Fruit fly (Drosophila melanogaster) whole organism, prepupa: ENCODE measurements around the gene dtn.

Experiments
- Blimp-1 ChIP-seq: fragments of 200-800 bp; sonication (Bioruptor generic); optimal IDR thresholded peaks from 3 replicates; lab custom pipeline; 2017; ENCODE audit warnings: missing biosample characterization, missing genetic modification characterization, mild to moderate bottlenecking, moderate library complexity, missing genetic modification reagents
- CG10631 ChIP-seq: fragments of 200-800 bp; sonication (Bioruptor generic); optimal IDR thresholded peaks from 2 replicates; lab custom pipeline; 2016; ENCODE audit warnings: missing biosample characterization, missing genetic modification characterization
- CG10669 ChIP-seq: fragments of 200-800 bp; sonication (Bioruptor generic); optimal IDR thresholded peaks from 3 replicates; lab custom pipeline; 2018; ENCODE audit warnings: missing biosample characterization, mild to moderate bottlenecking, missing genetic modification characterization, moderate library complexity
- CG11762 ChIP-seq: fragments of 200-800 bp; sonication (Bioruptor generic); optimal IDR thresholded peaks from 3 replicates; lab custom pipeline; 2016; ENCODE audit warnings: missing biosample characterization, missing genetic modification characterization; ENCODE audit not compliant: insufficient read depth
- CG3032 ChIP-seq: fragments of 200-800 bp; optimal IDR thresholded peaks from 2 replicates; lab custom pipeline; 2019; ENCODE audit warnings: missing biosample characterization, mild to moderate bottlenecking, missing genetic modification characterization, moderate library complexity
- CG31627 ChIP-seq: fragments of 200-800 bp; sonication (Bioruptor generic); optimal IDR thresholded peaks from 3 replicates; lab custom pipeline; 2016; ENCODE audit warnings: missing biosample characterization, missing genetic modification characterization
- CG32006 ChIP-seq: fragments of 200-800 bp; sonication (Bioruptor generic); optimal IDR thresholded peaks from 3 replicates; lab custom pipeline; 2017; ENCODE audit warnings: missing biosample characterization, mild to moderate bottlenecking, missing genetic modification characterization
- CG34406 ChIP-seq: fragments of 200-800 bp; sonication (Bioruptor generic); optimal IDR thresholded peaks from 3 replicates; lab custom pipeline; 2016; ENCODE audit warnings: missing biosample characterization, missing genetic modification characterization
- CG6163 ChIP-seq: fragments of 200-800 bp; sonication (Bioruptor generic); IDR thresholded peaks from 3 replicates; pipeline ENCODE4 v1.3.6; 2022; ENCODE audit warnings: missing biosample characterization, missing genetic modification characterization
- CG6276 ChIP-seq: fragments of 200-800 bp; sonication (Bioruptor generic); optimal IDR thresholded peaks from 2 replicates; lab custom pipeline; 2017; ENCODE audit warnings: missing biosample characterization, mild to moderate bottlenecking, missing genetic modification characterization
- CG8632 ChIP-seq: fragments of 200-800 bp; sonication (Bioruptor generic); optimal IDR thresholded peaks from 3 replicates; lab custom pipeline; 2016; ENCODE audit warnings: missing biosample characterization, missing genetic modification characterization
- Eip75B ChIP-seq: fragments of 200-800 bp; sonication (Bioruptor generic); optimal IDR thresholded peaks from 3 replicates; lab custom pipeline; 2016; ENCODE audit warnings: missing biosample characterization, missing genetic modification characterization
- Eip78C ChIP-seq: fragments of 200-800 bp; sonication (Bioruptor generic); peaks from one replicate; lab custom pipeline; 2016; ENCODE audit warnings: missing biosample characterization, missing genetic modification characterization
- Ets21C ChIP-seq: fragments of 200-800 bp; sonication (Bioruptor generic); optimal IDR thresholded peaks from 3 replicates; lab custom pipeline; 2016; ENCODE audit warnings: missing biosample characterization, missing genetic modification characterization
- Gug ChIP-seq: fragments of 200-800 bp; sonication (Bioruptor generic); IDR thresholded peaks from 2 replicates; pipeline ENCODE4 v1.3.6; 2022; ENCODE audit warnings: missing biosample characterization, missing genetic modification characterization
- Hr38 ChIP-seq: sonication (Bioruptor generic); optimal IDR thresholded peaks from 2 replicates; lab custom pipeline; 2016; ENCODE audit warnings: missing biosample characterization, missing genetic modification characterization
- Hr39 ChIP-seq: fragments of 200-800 bp; sonication (Bioruptor generic); optimal IDR thresholded peaks from 2 replicates; lab custom pipeline; 2016; ENCODE audit warnings: missing biosample characterization, missing genetic modification characterization
- Hr4 ChIP-seq: fragments of 200-800 bp; sonication (Bioruptor generic); optimal IDR thresholded peaks from 3 replicates; lab custom pipeline; 2016; ENCODE audit warnings: missing biosample characterization, missing genetic modification characterization
- Met ChIP-seq: fragments of 200-800 bp; sonication (Bioruptor generic); optimal IDR thresholded peaks from 3 replicates; lab custom pipeline; 2016; ENCODE audit warnings: missing biosample characterization, missing genetic modification characterization
- Smox ChIP-seq: fragments of 200-800 bp; sonication (Bioruptor generic); optimal IDR thresholded peaks from 3 replicates; lab custom pipeline; 2016; ENCODE audit warnings: missing biosample characterization, missing genetic modification characterization
- Sox102F ChIP-seq: fragments of 200-800 bp; sonication (Bioruptor generic); optimal IDR thresholded peaks from 2 replicates; lab custom pipeline; 2016; ENCODE audit warnings: missing biosample characterization, mild to moderate bottlenecking, missing genetic modification characterization
- Sox15 ChIP-seq: fragments of 200-800 bp; sonication (Bioruptor generic); optimal IDR thresholded peaks from 3 replicates; lab custom pipeline; 2016; ENCODE audit warnings: missing biosample characterization, missing genetic modification characterization
- achi ChIP-seq: fragments of 200-800 bp; sonication (Bioruptor generic); optimal IDR thresholded peaks from 3 replicates; lab custom pipeline; 2016; ENCODE audit warnings: missing biosample characterization, missing genetic modification characterization
- acj6 ChIP-seq: fragments of 200-800 bp; sonication (Bioruptor generic); optimal IDR thresholded peaks from 3 replicates; lab custom pipeline; 2016; ENCODE audit warnings: missing biosample characterization, missing genetic modification characterization
- dsx ChIP-seq: fragments of 200-800 bp; optimal IDR thresholded peaks from 3 replicates; lab custom pipeline; 2019; ENCODE audit warnings: missing biosample characterization, mild to moderate bottlenecking, missing genetic modification characterization, moderate library complexity; ENCODE audit not compliant: poor library complexity, severe bottlenecking
- eg ChIP-seq: fragments of 200-800 bp; sonication (Bioruptor generic); IDR thresholded peaks from 3 replicates; pipeline ENCODE4 v1.3.6; 2022; ENCODE audit warnings: missing biosample characterization, missing genetic modification characterization
- esn ChIP-seq: fragments of 200-800 bp; sonication (Bioruptor generic); optimal IDR thresholded peaks from 2 replicates; lab custom pipeline; 2016; ENCODE audit warnings: missing biosample characterization, mild to moderate bottlenecking, missing genetic modification characterization, moderate library complexity
- fd85E ChIP-seq: fragments of 200-800 bp; sonication (Bioruptor generic); optimal IDR thresholded peaks from 3 replicates; lab custom pipeline; 2016; ENCODE audit warnings: missing biosample characterization, missing genetic modification characterization
- fkh ChIP-seq: fragments of 200-800 bp; sonication (Bioruptor generic); optimal IDR thresholded peaks from 3 replicates; lab custom pipeline; 2017; ENCODE audit warnings: missing biosample characterization, mild to moderate bottlenecking, missing genetic modification characterization, moderate library complexity
- lz ChIP-seq: fragments of 200-800 bp; sonication (Bioruptor generic); optimal IDR thresholded peaks from 3 replicates; lab custom pipeline; 2016; ENCODE audit warnings: missing biosample characterization, missing genetic modification characterization
- net ChIP-seq: fragments of 200-800 bp; sonication (Bioruptor generic); optimal IDR thresholded peaks from 3 replicates; lab custom pipeline; 2016; ENCODE audit warnings: missing biosample characterization, missing genetic modification characterization
- pdm3 ChIP-seq: fragments of 200-800 bp; sonication (Bioruptor generic); optimal IDR thresholded peaks from 3 replicates; lab custom pipeline; 2016; ENCODE audit warnings: missing biosample characterization, missing genetic modification characterization
- salr ChIP-seq, 2 experiments: fragments of 200-800 bp; sonication (Bioruptor generic); optimal IDR thresholded peaks; 3 replicates each; lab custom pipeline; 2016 to 2018; ENCODE audit warnings: missing biosample characterization in 2 of 2, missing genetic modification characterization in 2 of 2, mild to moderate bottlenecking in 1 of 2
- ss ChIP-seq, 2 experiments: fragments of 200-800 bp; sonication (Bioruptor generic); optimal IDR thresholded peaks; 2 replicates in 1 of 2; 3 replicates in 1 of 2; lab custom pipeline; 2017 to 2018; ENCODE audit warnings: mild to moderate bottlenecking in 2 of 2, missing biosample characterization in 2 of 2, missing genetic modification characterization in 2 of 2, moderate library complexity in 1 of 2
- svp ChIP-seq: fragments of 200-800 bp; sonication (Bioruptor generic); peaks from one replicate; lab custom pipeline; 2016; ENCODE audit warnings: missing biosample characterization, missing genetic modification characterization
- topi ChIP-seq: fragments of 200-800 bp; sonication (Bioruptor generic); optimal IDR thresholded peaks from 3 replicates; lab custom pipeline; 2016; ENCODE audit warnings: missing biosample characterization, missing genetic modification characterization
- vri ChIP-seq: fragments of 200-800 bp; sonication (Bioruptor generic); optimal IDR thresholded peaks from 3 replicates; lab custom pipeline; 2016; ENCODE audit warnings: missing biosample characterization, mild to moderate bottlenecking, missing genetic modification characterization

Gene dtn

DNA sequence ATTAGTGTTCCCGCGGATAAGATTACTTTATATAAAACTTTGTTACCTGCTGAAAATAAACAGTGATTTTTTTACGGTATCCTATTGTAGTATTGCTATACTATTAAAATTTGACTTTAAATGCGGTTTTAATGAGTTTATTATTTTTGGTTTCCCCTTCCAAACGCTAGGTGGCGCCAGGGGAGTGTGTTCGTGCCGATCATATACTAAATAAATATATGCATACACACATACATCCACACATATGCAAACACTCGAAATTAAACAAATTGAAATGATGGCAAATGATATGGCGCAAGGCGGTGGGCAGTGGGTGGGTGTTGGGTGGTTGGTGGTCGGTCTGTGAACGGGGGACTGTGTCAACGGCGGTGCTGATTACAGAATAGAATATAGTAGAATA lies 28.3 kb downstream of the dtn start:
- TF ChIP-seq salr (GFP tag; optimal IDR thresholded peaks at IDR 0.05; lab: Kevin White, UChicago) (no peak), fkh (peak; percentile 76)

DNA sequence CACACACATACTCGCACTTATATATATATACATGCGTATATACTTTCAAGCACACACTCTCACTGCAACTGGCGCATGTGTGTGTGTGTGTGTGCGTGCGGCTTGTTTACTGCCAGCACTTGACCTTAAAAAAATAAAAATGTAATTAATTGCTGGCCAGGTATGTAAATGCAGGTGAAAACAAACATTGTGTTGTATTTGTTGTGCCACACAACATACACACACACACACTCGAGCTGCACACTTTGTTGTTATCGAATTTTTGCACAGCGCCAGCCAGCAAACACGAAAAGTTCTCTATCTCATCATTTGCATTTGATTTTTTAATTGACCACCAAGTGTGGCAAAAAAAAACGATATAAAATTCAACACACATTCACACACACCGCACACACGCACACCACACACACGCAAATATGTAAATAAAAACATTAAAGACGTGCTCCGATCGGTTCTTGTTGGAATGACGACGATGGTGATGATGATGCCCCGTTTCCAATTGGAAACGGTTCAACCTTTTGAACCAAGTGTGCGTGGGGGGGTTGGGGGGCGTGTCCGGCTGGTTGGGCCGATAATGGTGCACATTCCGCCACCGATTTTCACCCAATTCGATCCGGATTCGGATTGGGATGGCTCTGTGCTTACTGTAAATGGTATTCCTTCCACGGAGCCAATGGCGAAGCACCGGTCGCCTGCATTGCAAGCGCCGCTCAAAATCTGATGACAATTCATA lies 29.3 kb downstream of the dtn start:
- TF ChIP-seq dsx (GFP tag; lab: Kevin White, UChicago) (peak; percentile 49), salr (GFP tag; optimal IDR thresholded peaks at IDR 0.05; lab: Kevin White, UChicago) (no peak), Sox15 (GFP tag; lab: Kevin White, UChicago) (no peak), eg (no peak), CG32006 (GFP tag; lab: Kevin White, UChicago) (no peak), esn (GFP tag; lab: Kevin White, UChicago) (no peak), Hr4 (GFP tag; lab: Kevin White, UChicago) (no peak), Eip78C (no peak), CG6163 (no peak), svp (GFP tag; lab: Kevin White, UChicago) (peak; percentile 58)
- TF ChIP-seq, all 60 proteins: peak for 2

DNA sequence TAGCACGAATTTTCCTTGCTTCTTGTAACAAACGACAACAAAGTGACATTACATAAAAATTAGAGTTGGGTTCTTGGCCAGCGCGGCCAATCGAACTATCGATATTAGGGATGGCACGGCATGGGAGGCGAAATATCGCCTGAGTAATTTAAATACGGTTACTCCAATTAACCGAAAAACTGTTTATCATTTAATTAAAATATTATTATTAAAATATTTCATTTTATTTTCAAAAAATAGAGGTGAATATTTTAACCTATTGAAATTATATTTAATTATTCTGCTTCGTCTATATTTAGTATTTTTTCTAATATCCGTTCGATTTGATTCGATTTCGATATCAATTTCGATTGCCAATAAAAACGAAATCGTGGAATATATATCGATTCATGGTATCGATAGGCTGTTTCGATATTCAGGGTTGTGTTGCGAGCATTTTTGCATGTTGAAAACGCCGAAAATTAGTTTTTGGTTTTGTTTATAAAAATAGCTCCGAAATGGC lies 30.0 kb downstream of the dtn start, which contains the start of the genes Rbcn-3A and Spx:
Gene Rbcn-3A, minus strand, starts transcription at position 74 of the 502 bp plus-strand sequence.
Gene Spx, plus strand, starts transcription at position 409 of the 502 bp plus-strand sequence.
- peak; percentile 13 for TF ChIP-seq topi (GFP tag; lab: Kevin White, UChicago)
- TF ChIP-seq Hr38 (GFP tag; lab: Kevin White, UChicago): no peak
- TF ChIP-seq vri (GFP tag; lab: Kevin White, UChicago): peak; percentile 39
- TF ChIP-seq acj6 (GFP tag; lab: Kevin White, UChicago): peak; percentile 35
- no peak for TF ChIP-seq Sox15 (GFP tag; lab: Kevin White, UChicago)
- TF ChIP-seq pdm3 (GFP tag; lab: Kevin White, UChicago): no peak
- TF ChIP-seq CG8632 (GFP tag; lab: Kevin White, UChicago): peak; percentile 20
- peak; percentile 61 for TF ChIP-seq Eip78C
- peak; percentile 42 for TF ChIP-seq esn (GFP tag; lab: Kevin White, UChicago)
- no peak for TF ChIP-seq CG10631 (GFP tag; lab: Kevin White, UChicago)
- peak; percentile 3 for TF ChIP-seq CG31627 (GFP tag; lab: Kevin White, UChicago)
- no peak for TF ChIP-seq svp (GFP tag; lab: Kevin White, UChicago)
- no peak for TF ChIP-seq Ets21C
- TF ChIP-seq CG6276: no peak
- 0 out of 3 replicates have a peak, but pooled peaks have one; percentile 13 for TF ChIP-seq eg
- peak; percentile 9 for TF ChIP-seq lz (GFP tag; lab: Kevin White, UChicago)
- TF ChIP-seq Eip75B (GFP tag; lab: Kevin White, UChicago): no peak
- TF ChIP-seq dsx (GFP tag; lab: Kevin White, UChicago): peak; percentile 45
- peak; percentile 47 for TF ChIP-seq achi
- no peak for TF ChIP-seq Smox (GFP tag; lab: Kevin White, UChicago)
- TF ChIP-seq CG34406 (GFP tag; lab: Kevin White, UChicago): peak; percentile 10
- no peak for TF ChIP-seq CG11762 (GFP tag; lab: Kevin White, UChicago)
- no peak for TF ChIP-seq Met (GFP tag; lab: Kevin White, UChicago)
- TF ChIP-seq CG3032 (tag; lab: Kevin White, UChicago): peak; percentile 41
- TF ChIP-seq, all 60 proteins: peak for 13

DNA sequence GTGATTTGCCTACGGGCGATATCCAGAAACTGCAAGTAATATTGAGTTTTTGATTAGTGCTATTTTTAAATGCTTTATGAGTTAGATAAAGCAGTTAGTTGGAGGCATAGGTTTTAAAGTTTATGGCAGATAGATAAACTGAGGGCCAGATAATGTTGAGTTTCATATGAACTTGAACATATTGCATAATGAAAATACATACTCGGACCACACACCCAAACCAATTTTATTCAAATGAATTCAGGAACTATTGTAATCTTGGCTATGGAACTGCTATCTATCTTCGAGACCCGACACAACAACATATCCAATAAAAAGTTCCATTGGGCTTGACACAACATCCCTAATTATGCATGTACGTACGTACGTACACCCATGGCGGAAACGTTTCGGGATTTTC lies 34.2 kb downstream of the dtn start:
- no peak for TF ChIP-seq CG34406 (GFP tag; lab: Kevin White, UChicago)
- no peak for TF ChIP-seq net (GFP tag; lab: Kevin White, UChicago)
- TF ChIP-seq CG10631 (GFP tag; lab: Kevin White, UChicago): no peak
- no peak for TF ChIP-seq Gug (GFP tag; lab: Robert Waterston, UW)
- no peak for TF ChIP-seq salr (GFP tag; optimal IDR thresholded peaks at IDR 0.05; lab: Kevin White, UChicago)
- TF ChIP-seq Sox102F (GFP tag; lab: Kevin White, UChicago): no peak
- no peak for TF ChIP-seq Blimp-1 (GFP tag; lab: Kevin White, UChicago)
- no peak for TF ChIP-seq Hr39 (GFP tag; lab: Kevin White, UChicago)
- TF ChIP-seq ss (GFP tag; optimal IDR thresholded peaks at IDR 0.05; lab: Kevin White, UChicago): no peak
- TF ChIP-seq CG10669: no peak
- TF ChIP-seq fd85E (GFP tag; lab: Kevin White, UChicago): no peak
- TF ChIP-seq Ets21C: no peak
